Fruit fly (Drosophila melanogaster): ENCODE results near the gene CG43815.
A peak's percentile ranks its signal among the peaks of the same experiment; 100 is the strongest.

- peak; percentile 50 for TF ChIP-seq Blimp-1 (GFP tag; optimal IDR thresholded peaks at IDR 0.05)
- no peak for TF ChIP-seq CG4318 (GFP tag; optimal IDR thresholded peaks at IDR 0.05)
- TF ChIP-seq topi (GFP tag; optimal IDR thresholded peaks at IDR 0.05), result peak; percentile 72
- TF ChIP-seq Ets96B (tag; optimal IDR thresholded peaks at IDR 0.05), result no peak
- TF ChIP-seq CG6163 (GFP tag; IDR thresholded peaks at IDR 0.05), result no peak
- no peak for TF ChIP-seq Lpt (GFP tag; optimal IDR thresholded peaks at IDR 0.05)
- no peak for TF ChIP-seq dsx (GFP tag; optimal IDR thresholded peaks at IDR 0.05; ENCODE audit: poor library complexity, severe bottlenecking)
- no peak for TF ChIP-seq CG6808 (GFP tag; optimal IDR thresholded peaks at IDR 0.05)
- peak; percentile 26 for TF ChIP-seq acj6 (GFP tag; optimal IDR thresholded peaks at IDR 0.05)
- no peak for TF ChIP-seq CG15336 (GFP tag; IDR thresholded peaks at IDR 0.05)
- TF ChIP-seq eg (GFP tag; IDR thresholded peaks at IDR 0.05), result no peak
- TF ChIP-seq CG6854 (GFP tag; optimal IDR thresholded peaks at IDR 0.05), result peak; percentile 43
- TF ChIP-seq dac (GFP tag; optimal IDR thresholded peaks at IDR 0.05), result no peak
These were observed 22.1 kb upstream of the CG43815 start for dm6 chr2L:3553902-3554301.

Data from whole organism, prepupa.